Worm (Caenorhabditis elegans) whole organism, late embryonic: Measurements from ENCODE around the gene ilys-6.

ENCODE experiments used
- Y22D7AL.16 ChIP-seq: sonication (generic microtip); optimal IDR thresholded peaks from 2 replicates; lab custom pipeline; 2016; ENCODE audit warnings: missing genetic modification characterization, missing compliant biosample characterization
- ahr-1 ChIP-seq: sonication (generic microtip); optimal IDR thresholded peaks from 2 replicates; lab custom pipeline; 2016; ENCODE audit warnings: missing genetic modification characterization, missing compliant biosample characterization
- ceh-9 ChIP-seq: sonication (generic microtip); optimal IDR thresholded peaks from 2 replicates; lab custom pipeline; 2016; ENCODE audit warnings: mild to moderate bottlenecking, missing genetic modification characterization, inconsistent platforms, missing compliant biosample characterization
- hlh-30 ChIP-seq: sonication (generic microtip); optimal IDR thresholded peaks from 2 replicates; lab custom pipeline; 2017; ENCODE audit warnings: antibody characterized with exemption, missing genetic modification characterization, missing compliant biosample characterization; ENCODE audit not compliant: insufficient read depth
- nhr-11 ChIP-seq: fragments of 150-350 bp; optimal IDR thresholded peaks from 2 replicates; lab custom pipeline; 2014; ENCODE audit warnings: missing biosample characterization, missing genetic modification characterization
- nhr-232 ChIP-seq: sonication (generic microtip); optimal IDR thresholded peaks from 2 replicates; lab custom pipeline; 2016; ENCODE audit warnings: missing genetic modification characterization, missing compliant biosample characterization

DNA sequence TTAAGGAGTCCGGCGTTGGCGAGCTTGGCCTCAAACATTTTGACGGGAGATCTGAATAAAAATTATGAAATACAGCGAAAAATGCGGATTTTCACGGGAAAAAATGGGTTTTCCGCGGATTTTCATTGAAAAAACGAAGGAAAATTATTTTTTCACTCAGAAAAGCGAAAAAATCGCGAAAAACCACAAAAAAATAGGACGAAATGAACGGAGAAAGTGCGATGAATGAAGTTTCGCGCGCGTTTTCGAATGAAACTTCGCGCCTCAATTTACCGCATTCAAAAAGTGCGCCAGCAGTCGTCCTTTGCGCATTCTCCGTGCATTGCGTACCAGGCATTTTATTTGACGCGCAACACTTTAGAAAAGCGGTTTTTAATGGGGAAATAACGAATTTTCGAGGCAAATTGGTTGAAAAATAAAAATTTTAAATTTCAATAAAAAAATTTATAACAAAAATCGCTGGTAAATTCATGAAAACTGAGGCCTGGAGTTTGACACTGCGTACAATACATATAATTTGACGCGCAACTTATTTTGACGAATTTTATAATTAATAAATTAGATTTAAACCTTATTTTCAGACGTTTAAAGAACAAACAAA lies 14.0 kb downstream of the ilys-6 start, which contains the start of gene pcn-1:
- no peak for TF ChIP-seq ceh-9
- no peak for TF ChIP-seq hlh-30
- no peak for TF ChIP-seq Y22D7AL.16 (tag; lab: Kevin White, UChicago)
- no peak for TF ChIP-seq nhr-232 (tag; lab: Kevin White, UChicago)
- no peak for TF ChIP-seq ahr-1 (tag; lab: Kevin White, UChicago)
- TF ChIP-seq nhr-11 (tag; lab: Kevin White, UChicago), result no peak
